Worm (Caenorhabditis elegans) whole organism, early embryonic: Measurements from ENCODE around the gene C17C3.15.

ENCODE experiments used
- ama-1 ChIP-seq: fragments of 150-350 bp; optimal IDR thresholded peaks from 2 replicates; lab custom pipeline; 2014
- ceh-13 ChIP-seq: fragments of 200-800 bp; sonication (Bioruptor generic); optimal IDR thresholded peaks from 2 replicates; lab custom pipeline; 2018; ENCODE audit warnings: mild to moderate bottlenecking, missing genetic modification characterization, missing compliant biosample characterization
- flt-1 ChIP-seq: fragments of 200-800 bp; sonication (Bioruptor generic); IDR thresholded peaks from 2 replicates; pipeline ENCODE4 v1.3.6; 2022; ENCODE audit warnings: missing genetic modification characterization, missing compliant biosample characterization
- hmg-4 ChIP-seq: fragments of 200-800 bp; sonication (Bioruptor generic); optimal IDR thresholded peaks from 2 replicates; lab custom pipeline; 2018; ENCODE audit warnings: mild to moderate bottlenecking, missing genetic modification characterization, missing compliant biosample characterization
- hnd-1 ChIP-seq: sonication (generic microtip); optimal IDR thresholded peaks from 2 replicates; lab custom pipeline; 2016; ENCODE audit warnings: missing genetic modification characterization, missing compliant biosample characterization
- pes-1 ChIP-seq: fragments of 200-800 bp; sonication (Bioruptor generic); IDR thresholded peaks from 2 replicates; pipeline ENCODE4 v1.3.6; 2022; ENCODE audit warnings: missing genetic modification reagents, missing genetic modification characterization, missing compliant biosample characterization
- scrt-1 ChIP-seq: fragments of 200-800 bp; sonication (Bioruptor generic); IDR thresholded peaks from 2 replicates; pipeline ENCODE4 v1.3.6; 2022; ENCODE audit warnings: missing genetic modification characterization, missing compliant biosample characterization
- tbx-37 ChIP-seq: fragments of 200-800 bp; sonication (Bioruptor generic); conservative IDR thresholded peaks from 2 replicates; pipeline ENCODE4 v1.3.6; 2022; ENCODE audit warnings: missing genetic modification reagents, missing genetic modification characterization, missing compliant biosample characterization
- tra-4 ChIP-seq: sonication (generic microtip); optimal IDR thresholded peaks from 2 replicates; lab custom pipeline; 2017; ENCODE audit warnings: missing genetic modification characterization, missing compliant biosample characterization

DNA sequence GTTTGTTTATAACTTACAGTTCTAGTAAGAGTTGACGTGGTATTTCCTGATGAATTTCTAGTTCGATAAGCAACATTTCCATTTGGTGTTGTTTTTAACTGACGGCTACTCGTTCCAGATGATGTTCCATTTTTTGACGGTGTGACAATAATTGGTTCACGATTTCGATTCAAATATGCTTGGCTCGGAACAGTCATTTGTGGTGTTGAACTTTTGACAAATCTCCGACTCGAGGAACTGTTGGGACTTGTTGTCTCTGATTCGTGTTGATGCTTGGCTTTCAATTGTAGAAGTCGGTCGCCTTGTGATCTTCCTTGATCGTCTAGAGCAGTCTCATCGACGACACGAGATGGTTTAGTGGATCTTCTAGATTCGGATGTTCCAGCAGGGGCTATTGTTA is 21.1 kb downstream of the C17C3.15 start:
- no peak for TF ChIP-seq tbx-37 (GFP tag; lab: Robert Waterston, UW)
- no peak for TF ChIP-seq ama-1 (lab: Kevin White, UChicago)
- TF ChIP-seq pes-1 (GFP tag; lab: Robert Waterston, UW), result no peak
- TF ChIP-seq flt-1 (GFP tag; lab: Robert Waterston, UW), result no peak
- TF ChIP-seq hnd-1 (tag; lab: Kevin White, UChicago), result no peak
- no peak for TF ChIP-seq ceh-13
- no peak for TF ChIP-seq scrt-1 (GFP tag; lab: Robert Waterston, UW)
- no peak for TF ChIP-seq hmg-4 (GFP tag; lab: Kevin White, UChicago)
- no peak for TF ChIP-seq tra-4 (tag; lab: Kevin White, UChicago)
